Worm (Caenorhabditis elegans): ENCODE measurements around the gene algn-9.

DNA sequence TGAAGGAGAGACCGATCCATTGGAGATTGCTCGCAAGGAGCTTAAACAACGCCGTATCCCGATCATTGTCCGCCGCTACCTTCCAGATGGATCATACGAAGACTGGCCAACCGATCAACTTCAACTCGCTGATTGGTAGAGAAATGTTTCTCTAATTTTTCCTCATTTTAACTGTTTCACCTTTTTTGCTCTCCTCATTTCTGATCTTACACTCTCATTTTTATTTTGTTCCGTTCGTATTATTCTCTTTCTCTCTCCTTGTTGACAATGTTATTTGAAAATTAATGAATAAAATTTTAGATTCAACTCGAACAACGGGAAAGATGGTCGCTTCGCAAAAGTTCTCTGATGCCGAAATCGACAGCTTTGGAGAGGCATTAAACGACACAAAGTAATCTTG is 4.5 kb upstream of the algn-9 start, which contains the start of gene dohh-1:
- no peak for TF ChIP-seq F13C5.2 (tag; optimal IDR thresholded peaks at IDR 0.05)
- no peak for TF ChIP-seq ama-1 (optimal IDR thresholded peaks at IDR 0.05)
- TF ChIP-seq ceh-13 (GFP tag; optimal IDR thresholded peaks at IDR 0.05), result no peak
- no peak for TF ChIP-seq hmg-4 (GFP tag; optimal IDR thresholded peaks at IDR 0.05)
- TF ChIP-seq sea-1 (GFP tag; conservative IDR thresholded peaks at IDR 0.05), result no peak
- TF ChIP-seq ceh-36 (tag; optimal IDR thresholded peaks at IDR 0.05), result no peak

Data from whole organism, early embryonic.